Fruit fly (Drosophila melanogaster): ENCODE data around the gene dmGlut.

Gene dmGlut

dm6 chr2L:12003792-12004210, 23.4 kb upstream of the dmGlut start:
- TF ChIP-seq Snoo (tag; optimal IDR thresholded peaks at IDR 0.05) (no peak), D1 (tag; optimal IDR thresholded peaks at IDR 0.05) (no peak), CG14655 (GFP tag; optimal IDR thresholded peaks at IDR 0.05) (no peak)

- TF ChIP-seq rn (GFP tag; IDR thresholded peaks at IDR 0.05) (no peak), fd96Ca (GFP tag; IDR thresholded peaks at IDR 0.05) (no peak), CG4496 (GFP tag; IDR thresholded peaks at IDR 0.05) (no peak), CG9948 (tag; optimal IDR thresholded peaks at IDR 0.05) (peak; percentile 1), CG10348 (GFP tag; IDR thresholded peaks at IDR 0.05) (no peak), CG14655 (GFP tag; optimal IDR thresholded peaks at IDR 0.05) (no peak), Pif1A (GFP tag; optimal IDR thresholded peaks at IDR 0.05) (peak; percentile 0), CG34367 (tag; optimal IDR thresholded peaks at IDR 0.05) (peak; percentile 31), CG32121 (GFP tag; IDR thresholded peaks at IDR 0.05) (no peak), Ets98B (GFP tag; IDR thresholded peaks at IDR 0.05) (no peak), CG8159 (tag; optimal IDR thresholded peaks at IDR 0.05) (no peak), CG8301 (tag; optimal IDR thresholded peaks at IDR 0.05) (no peak), D1 (tag; optimal IDR thresholded peaks at IDR 0.05) (no peak), CG13204 (GFP tag; optimal IDR thresholded peaks at IDR 0.05) (peak; percentile 68), CG15710 (tag; optimal IDR thresholded peaks at IDR 0.05) (peak; percentile 18), EcR (GFP tag; optimal IDR thresholded peaks at IDR 0.05) (peak; percentile 78), CG17806 (tag; optimal IDR thresholded peaks at IDR 0.05) (no peak), CG12605 (GFP tag; IDR thresholded peaks at IDR 0.05) (no peak), gl (tag; optimal IDR thresholded peaks at IDR 0.05) (no peak), Snoo (tag; optimal IDR thresholded peaks at IDR 0.05) (no peak), Pif1B (GFP tag; optimal IDR thresholded peaks at IDR 0.05) (peak; percentile 10)
Measured at dm6 chr2L:12004211-12004979, 22.8 kb upstream of the dmGlut start.

dm6 chr2L:12005436-12006396, 21.5 kb upstream of the dmGlut start:
- TF ChIP-seq CG4496 (GFP tag; IDR thresholded peaks at IDR 0.05) (no peak), CG13204 (GFP tag; optimal IDR thresholded peaks at IDR 0.05) (peak; percentile 80), Snoo (tag; optimal IDR thresholded peaks at IDR 0.05) (peak; percentile 9), EcR (GFP tag; optimal IDR thresholded peaks at IDR 0.05) (peak; percentile 92)

DNA sequence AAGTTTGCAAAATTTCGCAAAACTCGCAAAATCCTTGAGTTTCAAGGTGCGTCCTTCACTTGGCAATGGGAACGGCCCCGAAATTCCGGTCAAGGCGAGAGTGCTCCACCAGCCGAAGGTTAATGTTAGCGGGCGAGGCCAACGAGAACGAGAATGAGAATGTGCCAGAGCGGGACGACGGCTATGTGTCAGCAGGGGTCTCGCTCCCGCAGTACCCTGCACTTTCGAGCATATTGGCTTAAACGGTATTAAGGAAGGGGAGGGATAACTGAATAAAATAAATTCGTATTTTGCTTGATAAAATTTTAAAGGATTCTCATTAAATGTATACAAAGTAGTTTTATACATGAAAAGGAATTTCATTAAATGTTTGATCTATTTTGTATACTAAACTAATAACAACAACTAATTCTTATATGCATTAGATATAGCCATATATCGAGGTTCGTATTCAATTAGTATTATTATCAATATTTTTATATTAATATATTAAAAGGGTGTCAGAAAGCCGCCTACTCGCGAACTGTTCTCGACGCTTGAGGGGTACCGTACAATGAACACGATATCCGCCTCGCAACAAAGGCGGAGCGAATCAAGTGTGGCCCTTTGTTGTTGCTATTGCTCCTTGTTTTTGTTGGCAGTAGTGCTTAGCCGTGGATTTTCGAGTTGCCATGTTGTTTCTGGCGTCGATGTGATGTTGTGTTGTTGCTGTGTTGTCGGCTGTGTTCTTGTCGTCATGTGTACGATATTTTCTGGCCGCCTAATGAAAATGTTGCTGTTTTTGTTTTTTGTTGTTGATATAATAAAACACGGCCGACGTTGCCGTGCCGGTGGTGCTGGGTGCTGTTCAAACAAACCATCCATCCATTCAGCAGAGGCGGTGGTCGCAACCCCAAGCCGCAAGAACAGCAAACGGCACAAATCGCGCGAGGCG, 20.6 kb upstream of the dmGlut start:
- TF ChIP-seq fd96Ca (GFP tag; IDR thresholded peaks at IDR 0.05): no peak
- peak; percentile 90 for TF ChIP-seq CG17806 (tag; optimal IDR thresholded peaks at IDR 0.05)
- peak; percentile 27 for TF ChIP-seq gl (tag; optimal IDR thresholded peaks at IDR 0.05)
- TF ChIP-seq CG12605 (GFP tag; IDR thresholded peaks at IDR 0.05): no peak
- TF ChIP-seq CG32121 (GFP tag; IDR thresholded peaks at IDR 0.05): no peak
- peak; percentile 87 for TF ChIP-seq Pif1B (GFP tag; optimal IDR thresholded peaks at IDR 0.05)
- TF ChIP-seq CG15710 (tag; optimal IDR thresholded peaks at IDR 0.05): peak; percentile 94
- peak; percentile 95 for TF ChIP-seq CG14655 (GFP tag; optimal IDR thresholded peaks at IDR 0.05)
- TF ChIP-seq CG8159 (tag; optimal IDR thresholded peaks at IDR 0.05): peak; percentile 97
- TF ChIP-seq CG8301 (tag; optimal IDR thresholded peaks at IDR 0.05): peak; percentile 90
- TF ChIP-seq CG34367 (tag; optimal IDR thresholded peaks at IDR 0.05): peak; percentile 85
- TF ChIP-seq CG9948 (tag; optimal IDR thresholded peaks at IDR 0.05): peak; percentile 94
- TF ChIP-seq EcR (GFP tag; optimal IDR thresholded peaks at IDR 0.05): no peak
- no peak for TF ChIP-seq Ets98B (GFP tag; IDR thresholded peaks at IDR 0.05)
- TF ChIP-seq Snoo (tag; optimal IDR thresholded peaks at IDR 0.05): peak; percentile 87
- TF ChIP-seq Pif1A (GFP tag; optimal IDR thresholded peaks at IDR 0.05): peak; percentile 75
- peak; percentile 48 for TF ChIP-seq CG13204 (GFP tag; optimal IDR thresholded peaks at IDR 0.05)
- TF ChIP-seq CG4496 (GFP tag; IDR thresholded peaks at IDR 0.05): no peak
- no peak for TF ChIP-seq CG10348 (GFP tag; IDR thresholded peaks at IDR 0.05)
- peak; percentile 87 for TF ChIP-seq D1 (tag; optimal IDR thresholded peaks at IDR 0.05)
- no peak for TF ChIP-seq rn (GFP tag; IDR thresholded peaks at IDR 0.05)

DNA sequence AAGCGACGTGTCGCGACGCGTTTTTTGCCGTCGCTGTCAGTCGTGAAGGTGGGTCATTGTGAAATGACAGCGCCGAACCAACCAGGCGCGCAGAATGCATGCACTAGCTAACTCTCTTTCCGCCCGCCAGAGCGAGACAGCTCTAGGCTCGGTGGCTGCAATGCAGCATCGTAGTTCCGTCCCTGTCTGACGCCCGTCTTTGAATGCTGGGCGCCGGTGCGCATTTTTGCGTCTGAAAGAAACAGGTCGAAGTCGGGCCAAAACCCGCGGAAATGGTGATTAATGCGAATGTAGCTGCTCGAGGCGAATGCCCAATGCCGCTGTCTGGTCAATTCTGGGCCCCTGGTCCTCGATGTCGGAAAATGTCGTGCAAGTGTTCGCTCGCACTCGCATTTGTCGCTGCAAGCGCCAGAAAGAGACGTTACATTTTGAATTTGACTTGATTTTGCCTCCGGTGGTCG, 19.9 kb upstream of the dmGlut start:
- TF ChIP-seq CG10348 (GFP tag; IDR thresholded peaks at IDR 0.05): no peak
- peak; percentile 70 for TF ChIP-seq CG14655 (GFP tag; optimal IDR thresholded peaks at IDR 0.05)
- no peak for TF ChIP-seq D1 (tag; optimal IDR thresholded peaks at IDR 0.05)
- peak; percentile 51 for TF ChIP-seq CG34367 (tag; optimal IDR thresholded peaks at IDR 0.05)
- no peak for TF ChIP-seq fd96Ca (GFP tag; IDR thresholded peaks at IDR 0.05)
- TF ChIP-seq CG8301 (tag; optimal IDR thresholded peaks at IDR 0.05): peak; percentile 77
- peak; percentile 74 for TF ChIP-seq gl (tag; optimal IDR thresholded peaks at IDR 0.05)
- peak; percentile 68 for TF ChIP-seq Pif1A (GFP tag; optimal IDR thresholded peaks at IDR 0.05)
- TF ChIP-seq CG12605 (GFP tag; IDR thresholded peaks at IDR 0.05): no peak
- peak; percentile 98 for TF ChIP-seq EcR (GFP tag; optimal IDR thresholded peaks at IDR 0.05)
- TF ChIP-seq CG13204 (GFP tag; optimal IDR thresholded peaks at IDR 0.05): peak; percentile 97
- peak; percentile 53 for TF ChIP-seq CG15710 (tag; optimal IDR thresholded peaks at IDR 0.05)
- TF ChIP-seq CG17806 (tag; optimal IDR thresholded peaks at IDR 0.05): peak; percentile 27
- no peak for TF ChIP-seq CG4496 (GFP tag; IDR thresholded peaks at IDR 0.05)
- TF ChIP-seq CG9948 (tag; optimal IDR thresholded peaks at IDR 0.05): peak; percentile 17
- TF ChIP-seq Pif1B (GFP tag; optimal IDR thresholded peaks at IDR 0.05): peak; percentile 67
- peak; percentile 36 for TF ChIP-seq CG8159 (tag; optimal IDR thresholded peaks at IDR 0.05)
- peak; percentile 84 for TF ChIP-seq Snoo (tag; optimal IDR thresholded peaks at IDR 0.05)
- no peak for TF ChIP-seq CG32121 (GFP tag; IDR thresholded peaks at IDR 0.05)
- no peak for TF ChIP-seq rn (GFP tag; IDR thresholded peaks at IDR 0.05)
- TF ChIP-seq Ets98B (GFP tag; IDR thresholded peaks at IDR 0.05): no peak

Data from whole organism, pupa.